Fruit fly (Drosophila melanogaster): Measurements from ENCODE around the gene Ada1-1.

DNA sequence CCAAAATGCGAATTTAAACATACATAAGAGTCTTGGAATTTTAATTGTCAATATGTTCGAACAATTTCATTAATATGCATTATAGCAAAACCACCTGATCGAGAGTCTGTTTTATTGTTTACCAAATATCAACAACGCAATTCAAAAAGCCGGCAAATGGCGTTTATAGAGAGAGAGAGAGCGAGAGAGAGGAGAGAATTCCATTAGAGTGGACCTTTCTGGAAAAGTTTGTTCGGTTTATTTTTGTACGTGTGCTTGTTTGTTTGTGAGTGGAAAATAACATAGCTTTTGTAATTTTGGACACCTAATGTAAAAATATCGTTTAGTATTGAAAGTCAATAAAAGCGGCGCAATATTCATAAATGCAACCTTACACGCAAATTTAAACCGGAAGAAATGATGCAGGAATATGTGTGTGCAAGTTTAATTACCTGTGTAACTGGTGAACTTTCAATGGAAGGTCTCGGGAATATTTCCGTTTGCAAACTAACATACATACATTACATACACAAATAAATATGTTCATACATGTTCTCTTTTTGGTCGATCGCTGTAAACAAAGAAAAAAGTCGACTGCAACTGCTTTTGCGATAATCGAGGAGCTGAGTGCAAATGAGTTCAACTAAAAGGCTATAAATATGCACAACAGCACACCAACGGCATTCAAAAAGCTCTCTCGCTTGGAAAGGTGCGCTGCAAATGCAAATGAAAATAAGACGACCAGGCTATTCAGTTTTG, 48.2 kb downstream of the Ada1-1 start, which contains the start of gene CG6785:
- TF ChIP-seq usp (GFP tag; optimal IDR thresholded peaks at IDR 0.05) = no peak
- TF ChIP-seq N (GFP tag; optimal IDR thresholded peaks at IDR 0.05) = no peak
- TF ChIP-seq CG9705 (GFP tag; optimal IDR thresholded peaks at IDR 0.05) = peak; percentile 54
- TF ChIP-seq Dif (GFP tag; optimal IDR thresholded peaks at IDR 0.05; ENCODE audit: partially characterized antibody) = peak; percentile 71
- TF ChIP-seq ey (GFP tag; optimal IDR thresholded peaks at IDR 0.05) = peak; percentile 76
- peak; percentile 83 for TF ChIP-seq brk (GFP tag; optimal IDR thresholded peaks at IDR 0.05)
- TF ChIP-seq psq (GFP tag; optimal IDR thresholded peaks at IDR 0.05) = peak; percentile 60
- peak; percentile 71 for TF ChIP-seq jim (GFP tag; optimal IDR thresholded peaks at IDR 0.05)
- TF ChIP-seq pan (optimal IDR thresholded peaks at IDR 0.05) = no peak
- no peak for TF ChIP-seq Dfd (GFP tag; optimal IDR thresholded peaks at IDR 0.05)

Data from whole organism, wandering third instar larva.